Fruit fly (Drosophila melanogaster): ENCODE data around the gene eIF1A.

Gene eIF1A

DNA sequence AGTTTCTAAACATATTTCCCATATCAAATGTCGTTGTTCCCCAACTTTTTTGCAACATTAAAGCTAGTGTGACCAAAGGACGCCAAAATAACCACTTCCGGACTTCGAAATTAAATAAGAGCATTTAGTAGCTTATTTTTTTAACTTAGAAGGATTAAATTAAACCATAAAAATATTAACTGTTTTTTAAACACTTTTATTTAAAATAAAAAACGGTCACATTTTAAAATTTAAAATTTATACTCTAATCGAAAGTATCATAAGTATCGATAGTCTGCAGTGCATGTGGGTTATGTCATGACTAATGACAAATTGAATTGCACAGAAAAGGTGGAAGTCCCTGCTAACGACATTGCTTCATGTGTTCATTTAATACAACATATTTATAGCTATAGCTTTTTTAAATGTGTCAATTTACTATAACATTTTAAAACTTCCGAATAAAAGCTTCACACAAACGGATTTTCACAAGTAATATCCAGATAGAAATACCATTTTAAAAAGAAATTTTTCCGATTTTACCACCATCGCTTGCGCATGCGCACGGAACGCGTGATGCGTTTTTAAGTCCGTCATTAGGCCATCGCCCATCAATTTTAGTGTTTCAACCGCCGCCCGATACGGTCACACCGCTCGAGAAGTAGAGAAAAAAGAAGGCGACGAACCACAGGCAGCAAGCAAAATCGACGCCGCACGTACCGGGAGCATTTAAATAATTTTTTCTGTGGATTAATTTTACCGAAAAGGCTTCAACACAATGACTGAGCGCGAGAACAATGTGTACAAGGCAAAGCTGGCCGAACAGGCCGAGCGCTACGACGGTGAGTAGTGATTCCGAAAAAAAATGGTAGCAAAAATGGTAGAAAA lies 32.1 kb upstream of the eIF1A start, which contains the start of the genes CG7156 and 14-3-3epsilon (continued):
- TF ChIP-seq pan (optimal IDR thresholded peaks at IDR 0.05) (no peak), pan (GFP tag; optimal IDR thresholded peaks at IDR 0.05 in 1 of 2, IDR thresholded peaks at IDR 0.05 in 1 of 2) (peak in 1 of 2 experiments; percentile 59), CG9727 (GFP tag; optimal IDR thresholded peaks at IDR 0.05) (peak; percentile 60), CG6175 (GFP tag; IDR thresholded peaks at IDR 0.05) (no peak), Dll (GFP tag; IDR thresholded peaks at IDR 0.05; ENCODE audit: partially characterized antibody) (peak; percentile 69), ewg (GFP tag; optimal IDR thresholded peaks at IDR 0.05) (peak; percentile 100), CG1602 (GFP tag; optimal IDR thresholded peaks at IDR 0.05) (peak; percentile 30), dmrt99B (tag; optimal IDR thresholded peaks at IDR 0.05) (no peak), ato (GFP tag; IDR thresholded peaks at IDR 0.05; ENCODE audit: partially characterized antibody) (no peak; the same call in 1 of the 2 replicates), amos (GFP tag; IDR thresholded peaks at IDR 0.05; ENCODE audit: partially characterized antibody) (peak; percentile 64), CG30403 (GFP tag; optimal IDR thresholded peaks at IDR 0.05) (peak; percentile 67), CG13123 (GFP tag; optimal IDR thresholded peaks at IDR 0.05) (no peak), aop (GFP tag; IDR thresholded peaks at IDR 0.05) (0 out of 2 replicates have a peak, but pooled peaks have one; percentile 8), CG3281 (GFP tag; optimal IDR thresholded peaks at IDR 0.05) (no peak), bowl (GFP tag; IDR thresholded peaks at IDR 0.05) (no peak), Sox100B (GFP tag; optimal IDR thresholded peaks at IDR 0.05) (no peak), usp (GFP tag; optimal IDR thresholded peaks at IDR 0.05) (no peak), CG13296 (GFP tag; optimal IDR thresholded peaks at IDR 0.05) (peak; percentile 39), Fer1 (GFP tag; optimal IDR thresholded peaks at IDR 0.05) (peak; percentile 44), sens-2 (GFP tag; IDR thresholded peaks at IDR 0.05) (no peak), CG8281 (tag; optimal IDR thresholded peaks at IDR 0.05) (no peak), grn (GFP tag; optimal IDR thresholded peaks at IDR 0.05) (no peak), fd64A (GFP tag; optimal IDR thresholded peaks at IDR 0.05) (no peak), CG12155 (GFP tag; optimal IDR thresholded peaks at IDR 0.05) (peak; percentile 57), az2 (GFP tag; optimal IDR thresholded peaks at IDR 0.05) (peak; percentile 66), bigmax (GFP tag; optimal IDR thresholded peaks at IDR 0.05) (no peak), insv (GFP tag; optimal IDR thresholded peaks at IDR 0.05) (peak in 1 of 2 experiments; percentile 21), schlank (tag; optimal IDR thresholded peaks at IDR 0.05) (no peak), MESR4 (GFP tag; optimal IDR thresholded peaks at IDR 0.05) (peak; percentile 88), Optix (GFP tag; IDR thresholded peaks at IDR 0.05) (no peak)

DNA sequence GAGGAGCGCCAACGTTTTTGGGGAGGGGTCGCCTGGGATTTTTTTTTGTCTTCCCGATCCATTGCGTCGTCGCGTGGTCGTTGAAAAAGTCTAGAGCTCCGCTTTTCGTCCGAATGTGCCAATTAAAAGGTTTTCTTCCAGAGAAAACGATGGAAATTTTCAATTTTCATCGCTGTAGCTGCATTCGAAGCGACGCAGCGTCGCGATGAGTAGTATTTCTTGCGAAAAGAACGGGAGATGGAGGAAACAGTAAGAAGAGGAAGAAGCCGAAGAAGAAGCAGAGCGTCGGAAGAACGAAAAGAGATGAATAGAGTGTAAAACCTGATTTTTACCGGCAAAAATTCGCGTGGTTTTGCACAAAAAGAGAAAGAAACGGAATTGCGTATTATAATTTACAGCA lies 31.5 kb upstream of the eIF1A start:
- peak in 1 of 2 experiments; percentile 27 for TF ChIP-seq Trl (optimal IDR thresholded peaks at IDR 0.05)
- TF ChIP-seq Trl (GFP tag; optimal IDR thresholded peaks at IDR 0.05): no peak
- no peak for TF ChIP-seq CG2116 (GFP tag; optimal IDR thresholded peaks at IDR 0.05)
- peak; percentile 55 for TF ChIP-seq CG1529 (GFP tag; optimal IDR thresholded peaks at IDR 0.05)
- peak; percentile 22; the same call in 1 of the 2 replicates for TF ChIP-seq CG10321 (GFP tag; IDR thresholded peaks at IDR 0.05)
- TF ChIP-seq sob (GFP tag; IDR thresholded peaks at IDR 0.05): peak; percentile 2; the same call in 1 of the 2 replicates
- peak; percentile 37 for TF ChIP-seq sens (GFP tag)
- peak; percentile 97 for TF ChIP-seq CG17385 (GFP tag; optimal IDR thresholded peaks at IDR 0.05)
- no peak for TF ChIP-seq CG31365 (tag; optimal IDR thresholded peaks at IDR 0.05)
- TF ChIP-seq nom (GFP tag; optimal IDR thresholded peaks at IDR 0.05): peak; percentile 27
- peak; percentile 48 for TF ChIP-seq sqz (GFP tag; optimal IDR thresholded peaks at IDR 0.05)
- no peak for TF ChIP-seq fu2 (GFP tag; optimal IDR thresholded peaks at IDR 0.05)
- no peak for TF ChIP-seq CG1602 (GFP tag; optimal IDR thresholded peaks at IDR 0.05)
- 0 out of 3 replicates have a peak, but pooled peaks have one; percentile 11 for TF ChIP-seq HLH4C (GFP tag; IDR thresholded peaks at IDR 0.05; ENCODE audit: partially characterized antibody)
- TF ChIP-seq Nf-YA (GFP tag; IDR thresholded peaks at IDR 0.05): 0 out of 2 replicates have a peak, but pooled peaks have one; percentile 4
- TF ChIP-seq psq (GFP tag; optimal IDR thresholded peaks at IDR 0.05): peak; percentile 35
- no peak for TF ChIP-seq lab (GFP tag; optimal IDR thresholded peaks at IDR 0.05)
